Worm (Caenorhabditis elegans) whole organism, L2 larva: ENCODE results near the gene T07E3.4.

Source experiments
- R02D3.7 ChIP-seq: fragments of 150-350 bp; optimal IDR thresholded peaks from 2 replicates; lab custom pipeline; 2014; ENCODE audit warnings: missing biosample characterization, missing genetic modification characterization
- elt-3 ChIP-seq: sonication (generic microtip); optimal IDR thresholded peaks from 2 replicates; lab custom pipeline; 2017; ENCODE audit warnings: missing biosample characterization, missing genetic modification characterization
- zag-1 ChIP-seq: fragments of 150-350 bp; optimal IDR thresholded peaks from 2 replicates; lab custom pipeline; 2014; ENCODE audit warnings: missing biosample characterization, missing genetic modification characterization

DNA sequence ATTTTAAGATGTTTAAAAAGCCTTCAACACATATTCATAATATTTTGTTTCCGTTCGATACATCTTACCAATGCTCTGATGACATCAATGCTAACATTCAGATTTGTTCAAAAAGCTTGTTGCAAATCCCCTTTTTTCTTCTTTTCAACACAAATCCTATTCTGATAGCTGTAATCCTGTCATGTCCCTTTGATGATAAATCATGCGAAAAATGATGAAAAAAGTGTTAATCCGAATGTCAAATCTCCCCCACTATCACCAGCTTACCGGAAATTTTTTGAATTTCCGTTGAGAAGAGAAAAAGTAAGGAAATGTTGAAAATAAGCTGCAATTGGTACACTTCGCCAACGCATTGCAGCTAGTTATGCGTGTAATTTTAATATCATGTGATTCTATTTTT lies 16.1 kb upstream of the T07E3.4 start:
- no peak for TF ChIP-seq elt-3
- no peak for TF ChIP-seq R02D3.7 (tag; lab: Kevin White, UChicago)
- no peak for TF ChIP-seq zag-1 (tag; lab: Kevin White, UChicago)
